Fruit fly (Drosophila melanogaster): Measurements from ENCODE around the gene Cad99C.

dm6 chr3R:29839707-29840311 lies 1.6 kb upstream of the Cad99C start:
- TF ChIP-seq CG8478 (optimal IDR thresholded peaks at IDR 0.05), result no peak
- no peak for TF ChIP-seq CTCF (optimal IDR thresholded peaks at IDR 0.05)
